Worm (Caenorhabditis elegans) whole organism, late embryonic: Measurements from ENCODE around the gene T25E12.6.

ENCODE experiments used
- C08G9.2 ChIP-seq: sonication (generic microtip); optimal IDR thresholded peaks from 2 replicates; lab custom pipeline; 2016; ENCODE audit warnings: mild to moderate bottlenecking, missing genetic modification characterization, moderate library complexity, missing compliant biosample characterization
- C38D4.7 ChIP-seq: fragments of 200-800 bp; sonication (Bioruptor generic); optimal IDR thresholded peaks from 2 replicates; lab custom pipeline; 2018; ENCODE audit warnings: mild to moderate bottlenecking, missing genetic modification characterization, moderate library complexity, missing compliant biosample characterization
- T23F11.4 ChIP-seq: fragments of 200-800 bp; sonication (Bioruptor generic); optimal IDR thresholded peaks from 2 replicates; lab custom pipeline; 2018; ENCODE audit warnings: mild to moderate bottlenecking, missing genetic modification characterization, missing compliant biosample characterization
- Y22D7AL.16 ChIP-seq: sonication (generic microtip); optimal IDR thresholded peaks from 2 replicates; lab custom pipeline; 2016; ENCODE audit warnings: missing genetic modification characterization, missing compliant biosample characterization
- ama-1 ChIP-seq: fragments of 150-350 bp; optimal IDR thresholded peaks from 2 replicates; lab custom pipeline; 2014
- ceh-18 ChIP-seq: sonication (generic microtip); optimal IDR thresholded peaks from 2 replicates; lab custom pipeline; 2016; ENCODE audit warnings: missing genetic modification characterization, missing compliant biosample characterization
- ceh-19 ChIP-seq: fragments of 200-800 bp; sonication (Bioruptor generic); optimal IDR thresholded peaks from 2 replicates; lab custom pipeline; 2018; ENCODE audit warnings: mild to moderate bottlenecking, missing genetic modification characterization, missing compliant biosample characterization
- ceh-2 ChIP-seq: sonication (generic microtip); optimal IDR thresholded peaks from 2 replicates; lab custom pipeline; 2016; ENCODE audit warnings: missing genotype, missing genetic modification characterization, missing compliant biosample characterization
- ceh-22 ChIP-seq: sonication (generic microtip); optimal IDR thresholded peaks from 2 replicates; lab custom pipeline; 2017; ENCODE audit warnings: missing biosample characterization, missing genetic modification characterization
- ceh-24 ChIP-seq: sonication (generic microtip); optimal IDR thresholded peaks from 2 replicates; lab custom pipeline; 2016; ENCODE audit warnings: mild to moderate bottlenecking, missing genetic modification characterization, missing compliant biosample characterization
- ceh-30 ChIP-seq: fragments of 150-350 bp; optimal IDR thresholded peaks from 2 replicates; lab custom pipeline; 2014; ENCODE audit warnings: missing biosample characterization, missing genetic modification characterization
- ceh-31 ChIP-seq: sonication (generic microtip); optimal IDR thresholded peaks from 2 replicates; lab custom pipeline; 2016; ENCODE audit warnings: missing genetic modification characterization, missing compliant biosample characterization
- ceh-45 ChIP-seq: fragments of 200-800 bp; sonication (Bioruptor generic); IDR thresholded peaks from 2 replicates; pipeline ENCODE4 v1.3.6; 2022; ENCODE audit warnings: missing genetic modification reagents, missing genetic modification characterization, missing compliant biosample characterization
- che-1 ChIP-seq: sonication (generic microtip); optimal IDR thresholded peaks from 2 replicates; lab custom pipeline; 2016; ENCODE audit warnings: mild to moderate bottlenecking, missing genetic modification characterization, missing compliant biosample characterization
- elt-2 ChIP-seq: sonication (generic microtip); optimal IDR thresholded peaks from 2 replicates; lab custom pipeline; 2016; ENCODE audit warnings: missing genetic modification reagents, missing genetic modification characterization, missing compliant biosample characterization
- ets-4 ChIP-seq: sonication (generic microtip); optimal IDR thresholded peaks from 2 replicates; lab custom pipeline; 2016; ENCODE audit warnings: missing genetic modification characterization, missing compliant biosample characterization
- fax-1 ChIP-seq: sonication (generic microtip); optimal IDR thresholded peaks from 2 replicates; lab custom pipeline; 2016; ENCODE audit warnings: missing genotype, missing genetic modification characterization, missing compliant biosample characterization
- fkh-10 ChIP-seq: fragments of 150-350 bp; optimal IDR thresholded peaks from 2 replicates; lab custom pipeline; 2014; ENCODE audit warnings: missing biosample characterization, missing genetic modification reagents, missing genetic modification characterization
- gmeb-2 ChIP-seq: sonication (generic microtip); optimal IDR thresholded peaks from 2 replicates; lab custom pipeline; 2016; ENCODE audit warnings: missing genetic modification characterization, inconsistent platforms, missing compliant biosample characterization
- hlh-13 ChIP-seq: fragments of 200-800 bp; sonication (Bioruptor generic); optimal IDR thresholded peaks from 2 replicates; lab custom pipeline; 2018; ENCODE audit warnings: mild to moderate bottlenecking, missing genetic modification characterization, missing compliant biosample characterization
- lin-11 ChIP-seq: fragments of 200-800 bp; sonication (Bioruptor generic); optimal IDR thresholded peaks from 2 replicates; lab custom pipeline; 2018; ENCODE audit warnings: mild to moderate bottlenecking, missing genetic modification characterization, missing compliant biosample characterization
- mec-3 ChIP-seq: sonication (generic microtip); optimal IDR thresholded peaks from 2 replicates; lab custom pipeline; 2016; ENCODE audit warnings: borderline replicate concordance, missing genetic modification characterization, missing compliant biosample characterization
- nhr-11 ChIP-seq: fragments of 150-350 bp; optimal IDR thresholded peaks from 2 replicates; lab custom pipeline; 2014; ENCODE audit warnings: missing biosample characterization, missing genetic modification characterization
- npax-4 ChIP-seq: sonication (generic microtip); optimal IDR thresholded peaks from 2 replicates; lab custom pipeline; 2016; ENCODE audit warnings: missing genetic modification characterization, missing compliant biosample characterization
- odd-2 ChIP-seq: sonication (generic microtip); optimal IDR thresholded peaks from 2 replicates; lab custom pipeline; 2017; ENCODE audit warnings: antibody characterized with exemption, mild to moderate bottlenecking, missing genetic modification characterization, missing compliant biosample characterization
- pat-9 ChIP-seq: fragments of 200-800 bp; sonication (Bioruptor generic); optimal IDR thresholded peaks from 2 replicates; lab custom pipeline; 2018; ENCODE audit warnings: mild to moderate bottlenecking, missing genetic modification characterization, moderate library complexity, missing compliant biosample characterization
- pax-1 ChIP-seq: fragments of 150-350 bp; optimal IDR thresholded peaks from 2 replicates; lab custom pipeline; 2014; ENCODE audit warnings: missing biosample characterization, missing genetic modification characterization
- pqm-1 ChIP-seq: sonication (generic microtip); optimal IDR thresholded peaks from 2 replicates; lab custom pipeline; 2016; ENCODE audit warnings: missing genetic modification characterization, missing compliant biosample characterization
- pros-1 ChIP-seq: fragments of 150-350 bp; optimal IDR thresholded peaks from 2 replicates; lab custom pipeline; 2014; ENCODE audit warnings: missing biosample characterization, missing genetic modification reagents, missing genetic modification characterization
- ref-2 ChIP-seq: sonication (generic microtip); optimal IDR thresholded peaks from 2 replicates; lab custom pipeline; 2016; ENCODE audit warnings: missing genetic modification characterization, missing compliant biosample characterization
- rnt-1 ChIP-seq: sonication (generic microtip); optimal IDR thresholded peaks from 2 replicates; lab custom pipeline; 2016; ENCODE audit warnings: missing genetic modification characterization, missing compliant biosample characterization
- sox-4 ChIP-seq: sonication (generic microtip); optimal IDR thresholded peaks from 2 replicates; lab custom pipeline; 2017; ENCODE audit warnings: mild to moderate bottlenecking, missing genetic modification characterization, inconsistent platforms, missing compliant biosample characterization
- syd-9 ChIP-seq: sonication (generic microtip); optimal IDR thresholded peaks from 2 replicates; lab custom pipeline; 2016; ENCODE audit warnings: mild to moderate bottlenecking, missing genetic modification characterization, moderate library complexity, missing compliant biosample characterization
- tbx-2 ChIP-seq: sonication (generic microtip); optimal IDR thresholded peaks from 2 replicates; lab custom pipeline; 2016; ENCODE audit warnings: missing genetic modification characterization, missing compliant biosample characterization
- tbx-7 ChIP-seq: sonication (generic microtip); optimal IDR thresholded peaks from 2 replicates; lab custom pipeline; 2016; ENCODE audit warnings: missing genotype, missing genetic modification characterization, missing compliant biosample characterization
- ttx-3 ChIP-seq: sonication (generic microtip); optimal IDR thresholded peaks from 2 replicates; lab custom pipeline; 2016; ENCODE audit warnings: missing genetic modification reagents, missing genetic modification characterization, missing compliant biosample characterization
- unc-3 ChIP-seq, 2 experiments: fragments of 200-800 bp in 1 of 2; sonication (Bioruptor generic) in 1 of 2; sonication (generic microtip) in 1 of 2; conservative IDR thresholded peaks in 1 of 2; optimal IDR thresholded peaks in 1 of 2; 2 replicates each; pipeline versions ENCODE4 v1.3.6 to Lab custom; 2016 to 2022; ENCODE audit warnings: missing compliant biosample characterization in 2 of 2, missing genetic modification characterization in 2 of 2, missing genetic modification reagents in 1 of 2
- zip-5 ChIP-seq: sonication (generic microtip); optimal IDR thresholded peaks from 2 replicates; lab custom pipeline; 2016; ENCODE audit warnings: missing genetic modification characterization, missing compliant biosample characterization
- ztf-16 ChIP-seq: sonication (generic microtip); optimal IDR thresholded peaks from 2 replicates; lab custom pipeline; 2017; ENCODE audit warnings: missing genetic modification characterization, missing compliant biosample characterization

T25E12.6 gene

ce11 chrV:16742123-16742522 is at the start of gene T25E12.6:
T25E12.6 (plus strand) TSS chrV:16742423.
- TF ChIP-seq pqm-1 (tag; lab: Kevin White, UChicago) (no peak), ceh-45 (GFP tag; lab: Robert Waterston, UW) (no peak), odd-2 (no peak), lin-11 (tag; lab: Kevin White, UChicago) (no peak), fkh-10 (GFP tag; lab: Kevin White, UChicago) (no peak), ets-4 (tag; lab: Kevin White, UChicago) (no peak), nhr-11 (tag; lab: Kevin White, UChicago) (no peak), ceh-18 (tag; lab: Kevin White, UChicago) (no peak), T23F11.4 (GFP tag; lab: Kevin White, UChicago) (no peak)

ce11 chrV:16692988-16693387 is 49.2 kb upstream of the T25E12.6 start:
- TF ChIP-seq C08G9.2 (no peak), ztf-16 (tag; lab: Kevin White, UChicago) (no peak), unc-3 (GFP tag; conservative IDR thresholded peaks at IDR 0.05; lab: Robert Waterston, UW) (no peak), unc-3 (tag; optimal IDR thresholded peaks at IDR 0.05; lab: Kevin White, UChicago) (no peak)

DNA sequence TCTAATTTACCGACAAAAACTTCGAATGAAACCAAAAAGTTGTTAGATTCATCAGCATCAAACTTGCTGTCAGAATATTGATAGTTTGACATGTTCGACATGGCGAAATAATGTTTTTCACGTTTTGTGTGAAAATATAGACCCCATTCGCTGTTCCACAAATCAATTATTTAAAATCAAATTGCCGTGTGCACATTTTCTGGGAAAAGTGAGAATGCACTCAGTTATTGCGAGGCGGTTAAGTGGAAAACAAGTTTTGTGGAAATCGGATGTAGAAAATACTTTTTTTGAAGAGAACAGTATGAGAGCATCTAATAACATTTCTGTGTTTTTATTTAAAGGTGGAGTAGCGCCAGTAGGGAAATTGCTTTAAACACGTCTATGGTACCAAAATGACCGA is 48.5 kb upstream of the T25E12.6 start, which contains the start of gene srw-42:
TSS of gene srw-42 (minus strand) at position 101 of the 400 bp plus-strand sequence.
- TF ChIP-seq ceh-22 (no peak), ceh-31 (no peak), ama-1 (lab: Kevin White, UChicago) (no peak), tbx-7 (tag; lab: Kevin White, UChicago) (no peak), mec-3 (tag; lab: Kevin White, UChicago) (no peak), elt-2 (tag; lab: Kevin White, UChicago) (no peak), Y22D7AL.16 (tag; lab: Kevin White, UChicago) (no peak), rnt-1 (tag; lab: Kevin White, UChicago) (no peak), syd-9 (no peak)

DNA sequence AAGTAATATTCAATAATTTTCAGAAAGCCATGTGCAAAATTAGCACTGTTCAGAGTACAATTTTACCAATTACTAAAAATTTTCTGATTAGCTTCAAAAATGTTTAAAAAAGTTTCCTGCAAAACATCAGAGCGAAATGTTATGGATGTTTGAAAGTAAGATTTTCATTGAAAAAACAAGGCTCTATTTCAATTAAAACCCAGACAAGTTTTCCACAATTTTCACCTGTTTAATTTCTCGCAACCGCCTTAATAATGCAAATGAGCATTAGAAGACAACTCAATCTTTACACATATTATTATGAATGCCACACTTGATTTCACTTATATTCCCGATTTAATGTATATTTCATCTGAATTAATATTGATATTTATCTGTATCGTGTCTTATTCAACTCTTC is 47.7 kb upstream of the T25E12.6 start, which contains the start of gene srz-101:
TSS of gene srz-101 (plus strand) at position 301 of the 400 bp plus-strand sequence.
- TF ChIP-seq ceh-22, result no peak
- TF ChIP-seq C38D4.7, result no peak
- TF ChIP-seq pax-1 (tag; lab: Kevin White, UChicago), result no peak
- no peak for TF ChIP-seq npax-4 (tag; lab: Kevin White, UChicago)
- TF ChIP-seq ttx-3, result no peak
- TF ChIP-seq hlh-13, result no peak
- no peak for TF ChIP-seq unc-3 (GFP tag; conservative IDR thresholded peaks at IDR 0.05; lab: Robert Waterston, UW)
- TF ChIP-seq unc-3 (tag; optimal IDR thresholded peaks at IDR 0.05; lab: Kevin White, UChicago), result no peak
- TF ChIP-seq elt-2 (tag; lab: Kevin White, UChicago), result no peak
- TF ChIP-seq rnt-1 (tag; lab: Kevin White, UChicago), result no peak
- TF ChIP-seq ceh-18 (tag; lab: Kevin White, UChicago), result no peak

DNA sequence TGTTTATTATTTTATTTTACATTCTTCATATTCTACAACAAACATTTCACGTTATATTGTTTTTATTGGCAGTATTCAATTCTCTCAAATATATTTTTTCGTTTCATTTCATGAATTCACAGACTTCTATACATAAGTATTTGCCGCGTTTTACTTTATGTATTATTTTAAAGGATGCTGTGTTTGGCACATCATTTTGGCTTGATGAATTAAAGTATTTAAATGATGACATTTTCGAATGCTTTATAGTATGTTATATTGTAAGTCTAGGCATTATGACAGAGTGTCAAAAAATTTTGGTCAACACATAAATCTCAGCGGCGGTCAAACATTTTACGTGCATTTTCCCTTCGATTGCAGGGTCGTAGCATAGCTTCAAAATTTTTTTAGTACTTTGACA is 46.7 kb upstream of the T25E12.6 start:
- no peak for TF ChIP-seq zip-5
- no peak for TF ChIP-seq ceh-2 (tag; lab: Kevin White, UChicago)
- TF ChIP-seq ets-4 (tag; lab: Kevin White, UChicago), result no peak
- no peak for TF ChIP-seq fax-1 (tag; lab: Kevin White, UChicago)
- TF ChIP-seq lin-11 (tag; lab: Kevin White, UChicago), result no peak
- TF ChIP-seq ceh-19 (GFP tag; lab: Kevin White, UChicago), result no peak
- TF ChIP-seq ref-2, result no peak
- TF ChIP-seq, all 69 proteins: peak for 0

DNA sequence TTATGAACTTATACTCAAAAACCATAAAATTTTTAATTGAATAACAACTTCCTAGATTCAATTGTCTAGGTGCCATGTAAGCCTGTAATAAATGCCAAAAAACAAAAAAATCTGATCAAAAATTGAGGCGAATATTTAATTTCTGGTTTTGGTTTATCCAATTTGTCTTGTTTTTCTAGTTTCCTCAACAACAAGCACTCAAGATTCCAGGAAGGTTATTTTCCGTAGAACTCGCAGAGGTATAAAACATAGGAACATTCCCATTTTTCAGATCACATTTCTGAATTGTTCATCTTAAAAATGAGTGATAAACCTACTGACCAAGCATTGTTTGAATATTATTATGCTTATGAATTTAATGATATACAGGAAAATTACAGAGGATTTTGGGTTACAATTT is 45.0 kb upstream of the T25E12.6 start, which contains the start of gene srw-41:
TSS of gene srw-41 (plus strand) at position 301 of the 400 bp plus-strand sequence.
- TF ChIP-seq ceh-30 (tag; lab: Kevin White, UChicago) (no peak), tbx-2 (no peak), pat-9 (tag; lab: Kevin White, UChicago) (no peak), lin-11 (tag; lab: Kevin White, UChicago) (no peak), npax-4 (tag; lab: Kevin White, UChicago) (no peak), elt-2 (tag; lab: Kevin White, UChicago) (no peak), che-1 (tag; lab: Kevin White, UChicago) (no peak), Y22D7AL.16 (tag; lab: Kevin White, UChicago) (no peak), gmeb-2 (tag; lab: Kevin White, UChicago) (no peak), zip-5 (no peak), sox-4 (tag; lab: Kevin White, UChicago) (no peak), pros-1 (no peak), fkh-10 (GFP tag; lab: Kevin White, UChicago) (no peak), ceh-24 (tag; lab: Kevin White, UChicago) (no peak), ets-4 (tag; lab: Kevin White, UChicago) (no peak), nhr-11 (tag; lab: Kevin White, UChicago) (no peak)
